Worm (Caenorhabditis elegans) whole organism, L4/young adult: ENCODE measurements around the gene mdt-9.

Experiments
- W03F9.2 ChIP-seq: fragments of 150-350 bp; optimal IDR thresholded peaks from 2 replicates; lab custom pipeline; 2014; ENCODE audit warnings: missing biosample characterization, missing genetic modification characterization
- dao-5 ChIP-seq: sonication (generic microtip); optimal IDR thresholded peaks from 2 replicates; lab custom pipeline; 2016; ENCODE audit warnings: missing genotype, missing genetic modification characterization, moderate library complexity, missing compliant biosample characterization
- him-1 ChIP-seq: sonication (generic microtip); optimal IDR thresholded peaks from 2 replicates; lab custom pipeline; 2016; ENCODE audit warnings: missing genotype, missing genetic modification reagents, missing genetic modification characterization, missing compliant biosample characterization

ce11 chrIV:13377716-13378115 is 8.5 kb upstream of the mdt-9 start, which contains the start of gene mau-8:
- TF ChIP-seq him-1 (tag; lab: Kevin White, UChicago) (no peak), W03F9.2 (tag; lab: Kevin White, UChicago) (no peak), dao-5 (tag; lab: Kevin White, UChicago) (no peak)
